Worm (Caenorhabditis elegans) whole organism, L2 larva: ENCODE data around the gene Y51B9A.8.

Experiments
- ZK546.5 ChIP-seq: sonication (generic microtip); optimal IDR thresholded peaks from 2 replicates; lab custom pipeline; 2017; ENCODE audit warnings: missing biosample characterization, missing genetic modification characterization
- lin-13 ChIP-seq: fragments of 150-350 bp; optimal IDR thresholded peaks from 2 replicates; lab custom pipeline; 2014; ENCODE audit warnings: missing biosample characterization, missing genetic modification reagents, missing genetic modification characterization
- nhr-21 ChIP-seq: fragments of 150-350 bp; optimal IDR thresholded peaks from 2 replicates; lab custom pipeline; 2014; ENCODE audit warnings: missing biosample characterization, missing genetic modification characterization
- nhr-77 ChIP-seq: fragments of 150-350 bp; optimal IDR thresholded peaks from 2 replicates; lab custom pipeline; 2014; ENCODE audit warnings: missing biosample characterization, missing genetic modification characterization

DNA sequence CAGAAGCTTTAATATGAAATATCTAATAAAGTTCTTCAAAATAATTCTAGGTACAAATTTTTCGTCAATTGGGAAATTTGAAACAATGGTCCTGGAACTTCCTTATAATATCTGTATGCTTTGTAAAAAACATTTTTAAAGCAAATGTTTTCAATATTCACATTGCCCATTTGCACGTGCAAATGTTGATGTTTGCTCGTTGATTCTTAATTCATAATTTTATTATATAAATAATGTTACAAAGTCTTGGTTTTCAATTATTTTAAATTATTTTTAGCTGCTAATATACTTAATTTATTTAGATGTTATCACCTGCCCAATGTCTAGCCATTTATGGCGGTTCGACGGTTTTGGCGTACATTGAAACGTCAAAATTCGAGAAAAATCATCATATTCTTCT is 23.3 kb downstream of the Y51B9A.8 start, which contains the start of gene M176.11:
- no peak for TF ChIP-seq nhr-77
- TF ChIP-seq ZK546.5 (tag; lab: Kevin White, UChicago) = no peak
- no peak for TF ChIP-seq lin-13 (GFP tag; lab: Kevin White, UChicago)
- no peak for TF ChIP-seq nhr-21 (tag; lab: Kevin White, UChicago)
